Fruit fly (Drosophila melanogaster) whole organism, embryonic: ENCODE results near the gene Arp8.

Experiments used
- Atf6 ChIP-seq: fragments of 200-800 bp; sonication (Bioruptor generic); IDR thresholded peaks from 2 replicates; pipeline ENCODE4 v1.3.6; 2022; ENCODE audit warnings: missing biosample characterization, missing genetic modification characterization
- B-H2 ChIP-seq: fragments of 200-800 bp; sonication (Bioruptor generic); optimal IDR thresholded peaks from 2 replicates; lab custom pipeline; 2018; ENCODE audit warnings: missing biosample characterization, mild to moderate bottlenecking, missing genetic modification characterization
- CG11696 ChIP-seq: fragments of 200-800 bp; sonication (Bioruptor generic); IDR thresholded peaks from 2 replicates; pipeline ENCODE4 v1.3.6; 2022; ENCODE audit warnings: missing biosample characterization, missing genetic modification characterization
- CG14441 ChIP-seq: fragments of 200-800 bp; sonication (Bioruptor generic); IDR thresholded peaks from 2 replicates; pipeline ENCODE4 v1.3.6; 2022; ENCODE audit warnings: missing biosample characterization, missing genetic modification characterization
- CG15479 ChIP-seq: fragments of 200-800 bp; sonication (Bioruptor generic); optimal IDR thresholded peaks from 3 replicates; lab custom pipeline; 2019; ENCODE audit warnings: missing biosample characterization, mild to moderate bottlenecking, missing genetic modification characterization, moderate library complexity
- CG16863 ChIP-seq: fragments of 200-800 bp; sonication (Bioruptor generic); optimal IDR thresholded peaks from 3 replicates; lab custom pipeline; 2016; ENCODE audit warnings: missing biosample characterization, missing genetic modification characterization
- CG17829 ChIP-seq: fragments of 200-800 bp; optimal IDR thresholded peaks from 2 replicates; lab custom pipeline; 2019; ENCODE audit warnings: missing biosample characterization, mild to moderate bottlenecking, missing genetic modification characterization, moderate library complexity
- CG17912 ChIP-seq: fragments of 200-800 bp; sonication (Bioruptor generic); optimal IDR thresholded peaks from 2 replicates; lab custom pipeline; 2018; ENCODE audit warnings: missing biosample characterization, mild to moderate bottlenecking, missing genetic modification characterization
- CG18011 ChIP-seq: fragments of 200-800 bp; sonication (Bioruptor generic); optimal IDR thresholded peaks from 2 replicates; lab custom pipeline; 2017; ENCODE audit warnings: missing biosample characterization, missing genetic modification characterization, mild to moderate bottlenecking, moderate library complexity, missing genotype
- CG1832 ChIP-seq: fragments of 200-800 bp; sonication (Bioruptor generic); optimal IDR thresholded peaks from 2 replicates; lab custom pipeline; 2017; ENCODE audit warnings: missing biosample characterization, mild to moderate bottlenecking, missing genetic modification characterization, inconsistent platforms
- CG2678 ChIP-seq: fragments of 200-800 bp; sonication (Bioruptor generic); optimal IDR thresholded peaks from 3 replicates; lab custom pipeline; 2019; ENCODE audit warnings: missing biosample characterization, mild to moderate bottlenecking, missing genetic modification characterization, moderate library complexity
- CG30431 ChIP-seq: fragments of 200-800 bp; sonication (Bioruptor generic); optimal IDR thresholded peaks from 2 replicates; lab custom pipeline; 2017; ENCODE audit warnings: missing biosample characterization, missing genetic modification characterization
- CG31388 ChIP-seq: fragments of 200-800 bp; sonication (Bioruptor generic); optimal IDR thresholded peaks from 2 replicates; lab custom pipeline; 2016; ENCODE audit warnings: missing biosample characterization, missing genetic modification characterization
- CG3847 ChIP-seq: fragments of 200-800 bp; sonication (Bioruptor generic); IDR thresholded peaks from 2 replicates; pipeline ENCODE4 v1.3.6; 2022; ENCODE audit warnings: missing biosample characterization, missing genetic modification characterization
- CG4360 ChIP-seq: fragments of 200-800 bp; sonication (Bioruptor generic); IDR thresholded peaks from 2 replicates; pipeline ENCODE4 v1.3.6; 2022; ENCODE audit warnings: missing biosample characterization, missing genetic modification characterization
- CG4820 ChIP-seq: fragments of 200-800 bp; sonication (Bioruptor generic); optimal IDR thresholded peaks from 3 replicates; lab custom pipeline; 2016; ENCODE audit warnings: missing biosample characterization, missing genetic modification characterization
- CG4854 ChIP-seq: fragments of 200-800 bp; sonication (Bioruptor generic); optimal IDR thresholded peaks from 2 replicates; lab custom pipeline; 2016; ENCODE audit warnings: missing biosample characterization, missing genetic modification characterization, inconsistent platforms
- CG5245 ChIP-seq: fragments of 200-800 bp; sonication (Bioruptor generic); optimal IDR thresholded peaks from 3 replicates; lab custom pipeline; 2016; ENCODE audit warnings: missing biosample characterization, missing genetic modification characterization
- CG6683 ChIP-seq: fragments of 200-800 bp; sonication (Bioruptor generic); optimal IDR thresholded peaks from 2 replicates; lab custom pipeline; 2017; ENCODE audit warnings: missing biosample characterization, mild to moderate bottlenecking, missing genetic modification characterization, missing genetic modification reagents
- CG6689 ChIP-seq: fragments of 200-800 bp; sonication (Bioruptor generic); IDR thresholded peaks from 2 replicates; pipeline ENCODE4 v1.3.6; 2022; ENCODE audit warnings: missing biosample characterization, missing genetic modification characterization
- CG6854 ChIP-seq: fragments of 200-800 bp; sonication (Bioruptor generic); optimal IDR thresholded peaks from 3 replicates; lab custom pipeline; 2017; ENCODE audit warnings: missing biosample characterization, mild to moderate bottlenecking, missing genetic modification characterization
- CG7271 ChIP-seq: fragments of 200-800 bp; sonication (Bioruptor generic); optimal IDR thresholded peaks from 2 replicates; lab custom pipeline; 2018; ENCODE audit warnings: missing biosample characterization, mild to moderate bottlenecking, missing genetic modification characterization, moderate library complexity
- CG7786 ChIP-seq: fragments of 200-800 bp; sonication (Bioruptor generic); optimal IDR thresholded peaks from 2 replicates; lab custom pipeline; 2016; ENCODE audit warnings: missing biosample characterization, missing genetic modification characterization
- CHES-1-like ChIP-seq: fragments of 200-800 bp; sonication (Bioruptor generic); optimal IDR thresholded peaks from 2 replicates; lab custom pipeline; 2016; ENCODE audit warnings: missing biosample characterization, missing genetic modification characterization
- CTCF ChIP-seq: fragments of 200-800 bp; sonication (Bioruptor generic); optimal IDR thresholded peaks from 2 replicates; lab custom pipeline; 2017; ENCODE audit warnings: missing biosample characterization, mild to moderate bottlenecking, missing genetic modification characterization, moderate library complexity
- CrebB ChIP-seq: fragments of 200-800 bp; sonication (Bioruptor generic); optimal IDR thresholded peaks from 3 replicates; lab custom pipeline; 2018; ENCODE audit warnings: missing biosample characterization, mild to moderate bottlenecking, missing genetic modification characterization
- D19A ChIP-seq: fragments of 200-800 bp; optimal IDR thresholded peaks from 3 replicates; lab custom pipeline; 2019; ENCODE audit warnings: missing biosample characterization, mild to moderate bottlenecking, missing genetic modification characterization, moderate library complexity
- Hmx ChIP-seq: fragments of 200-800 bp; sonication (Bioruptor generic); optimal IDR thresholded peaks from 2 replicates; lab custom pipeline; 2016; ENCODE audit warnings: missing biosample characterization, missing genetic modification characterization
- Hr3 ChIP-seq: fragments of 200-800 bp; sonication (Bioruptor generic); optimal IDR thresholded peaks from 3 replicates; lab custom pipeline; 2016; ENCODE audit warnings: missing biosample characterization, missing genetic modification characterization
- Hr39 ChIP-seq: fragments of >200 bp; optimal IDR thresholded peaks from 2 replicates; lab custom pipeline; 2017
- Myb ChIP-seq: fragments of 200-800 bp; sonication (Bioruptor generic); optimal IDR thresholded peaks from 2 replicates; lab custom pipeline; 2016; ENCODE audit warnings: missing biosample characterization, missing genetic modification characterization
- Nf-YB ChIP-seq: fragments of 200-800 bp; sonication (Bioruptor generic); optimal IDR thresholded peaks from 3 replicates; lab custom pipeline; 2019; ENCODE audit warnings: missing biosample characterization, mild to moderate bottlenecking, missing genetic modification characterization, moderate library complexity
- Oli ChIP-seq: fragments of 200-800 bp; sonication (Bioruptor generic); optimal IDR thresholded peaks from 2 replicates; lab custom pipeline; 2018; ENCODE audit warnings: missing biosample characterization, mild to moderate bottlenecking, missing genetic modification characterization, moderate library complexity
- PHDP ChIP-seq: fragments of 200-800 bp; sonication (Bioruptor generic); optimal IDR thresholded peaks from 3 replicates; lab custom pipeline; 2018; ENCODE audit warnings: missing biosample characterization, mild to moderate bottlenecking, missing genetic modification characterization, moderate library complexity
- Ssrp ChIP-seq: fragments of 200-800 bp; sonication (Bioruptor generic); optimal IDR thresholded peaks from 2 replicates; lab custom pipeline; 2018; ENCODE audit warnings: missing biosample characterization, mild to moderate bottlenecking, missing genetic modification characterization, moderate library complexity
- ab ChIP-seq: fragments of 200-800 bp; sonication (Bioruptor generic); optimal IDR thresholded peaks from 2 replicates; lab custom pipeline; 2016; ENCODE audit warnings: missing biosample characterization, missing genetic modification characterization
- ac ChIP-seq: fragments of 200-800 bp; sonication (Bioruptor generic); optimal IDR thresholded peaks from 3 replicates; lab custom pipeline; 2017; ENCODE audit warnings: missing biosample characterization, mild to moderate bottlenecking, missing genetic modification characterization
- ash1 ChIP-seq: fragments of 200-800 bp; sonication (Bioruptor generic); optimal IDR thresholded peaks from 2 replicates; lab custom pipeline; 2018; ENCODE audit warnings: missing biosample characterization, mild to moderate bottlenecking, missing genetic modification characterization
- bowl ChIP-seq: fragments of 200-800 bp; sonication (Bioruptor generic); IDR thresholded peaks from 2 replicates; pipeline ENCODE4 v1.3.6; 2022; ENCODE audit warnings: missing biosample characterization, missing genetic modification characterization
- croc ChIP-seq: fragments of 200-800 bp; sonication (Bioruptor generic); conservative IDR thresholded peaks from 3 replicates; pipeline ENCODE4 v1.3.6; 2022; ENCODE audit warnings: missing biosample characterization, missing genetic modification characterization
- cwo ChIP-seq: fragments of 200-800 bp; sonication (Bioruptor generic); optimal IDR thresholded peaks from 3 replicates; lab custom pipeline; 2017; ENCODE audit warnings: missing biosample characterization, missing genetic modification characterization, mild to moderate bottlenecking, moderate library complexity, missing genetic modification reagents
- dimm ChIP-seq: fragments of 200-800 bp; sonication (Bioruptor generic); IDR thresholded peaks from 2 replicates; pipeline ENCODE4 v1.3.6; 2022; ENCODE audit warnings: missing biosample characterization, missing genetic modification characterization
- fd96Cb ChIP-seq: fragments of 200-800 bp; sonication (Bioruptor generic); optimal IDR thresholded peaks from 2 replicates; lab custom pipeline; 2018; ENCODE audit warnings: missing biosample characterization, mild to moderate bottlenecking, missing genetic modification characterization, moderate library complexity
- grn ChIP-seq: fragments of 200-800 bp; sonication (Bioruptor generic); optimal IDR thresholded peaks from 3 replicates; lab custom pipeline; 2017; ENCODE audit warnings: missing biosample characterization, missing genetic modification characterization
- hkb ChIP-seq, 2 experiments: fragments of 200-800 bp in 1 of 2; fragments of >200 bp in 1 of 2; sonication (Bioruptor generic) in 1 of 2; IDR thresholded peaks in 1 of 2; optimal IDR thresholded peaks in 1 of 2; 2 replicates each; pipeline versions ENCODE4 v1.3.6 to Lab custom; 2017 to 2022; ENCODE audit warnings: missing biosample characterization in 1 of 2, missing genetic modification characterization in 1 of 2
- hth ChIP-seq: fragments of >200 bp; optimal IDR thresholded peaks from 2 replicates; lab custom pipeline; 2017; ENCODE audit warnings: inconsistent platforms
- odd ChIP-seq: fragments of 200-800 bp; sonication (Bioruptor generic); optimal IDR thresholded peaks from 2 replicates; lab custom pipeline; 2017; ENCODE audit warnings: missing biosample characterization, mild to moderate bottlenecking, missing genetic modification characterization
- phol ChIP-seq: fragments of 200-800 bp; sonication (Bioruptor generic); optimal IDR thresholded peaks from 3 replicates; lab custom pipeline; 2018; ENCODE audit warnings: missing biosample characterization, mild to moderate bottlenecking, missing genetic modification characterization, moderate library complexity
- slp2 ChIP-seq: fragments of 200-800 bp; sonication (Bioruptor generic); optimal IDR thresholded peaks from 2 replicates; lab custom pipeline; 2016; ENCODE audit warnings: missing biosample characterization, missing genetic modification characterization
- tll ChIP-seq, 2 experiments: fragments of 200-800 bp in 1 of 2; fragments of >200 bp in 1 of 2; sonication (Bioruptor generic) in 1 of 2; optimal IDR thresholded peaks; 2 replicates each; lab custom pipeline; 2017 to 2019; ENCODE audit warnings: missing biosample characterization in 2 of 2, missing genetic modification characterization in 2 of 2, mild to moderate bottlenecking in 1 of 2, moderate library complexity in 1 of 2
- unc-4 ChIP-seq: fragments of 200-800 bp; sonication (Bioruptor generic); IDR thresholded peaks from 2 replicates; pipeline ENCODE4 v1.3.6; 2022; ENCODE audit warnings: missing biosample characterization, missing genetic modification characterization; ENCODE audit not compliant: partially characterized antibody
- vfl ChIP-seq: fragments of 200-800 bp; sonication (Bioruptor generic); optimal IDR thresholded peaks from 2 replicates; lab custom pipeline; 2016; ENCODE audit warnings: missing biosample characterization, missing genetic modification characterization
- wor ChIP-seq: fragments of 200-800 bp; sonication (Bioruptor generic); IDR thresholded peaks from 2 replicates; pipeline ENCODE4 v1.3.6; 2022; ENCODE audit warnings: missing biosample characterization, missing genetic modification characterization

Arp8 gene

dm6 chrX:17820252-17820651, 40.3 kb downstream of the Arp8 start (continued):
- no peak for TF ChIP-seq slp2
- no peak; the same call in 2 of the 3 replicates for TF ChIP-seq croc (GFP tag; lab: Robert Waterston, UW)
- no peak for TF ChIP-seq CG7786
- no peak for TF ChIP-seq fd96Cb
- TF ChIP-seq CG17829, result peak; percentile 36
- TF ChIP-seq ab (GFP tag; lab: Kevin White, UChicago), result no peak
- TF ChIP-seq CG6683 (GFP tag; lab: Kevin White, UChicago), result no peak
- no peak for TF ChIP-seq CG4854 (GFP tag; lab: Kevin White, UChicago)
- TF ChIP-seq D19A, result no peak
- TF ChIP-seq CG14441 (GFP tag; lab: Robert Waterston, UW), result no peak
- TF ChIP-seq ac, result no peak
- no peak for TF ChIP-seq Hmx
- no peak for TF ChIP-seq CG7271 (tag; lab: Kevin White, UChicago)
- TF ChIP-seq ash1 (GFP tag; lab: Kevin White, UChicago), result no peak
- no peak for TF ChIP-seq wor (GFP tag; lab: Robert Waterston, UW)
- peak; percentile 27 for TF ChIP-seq CG5245 (GFP tag; lab: Kevin White, UChicago)
- TF ChIP-seq PHDP (tag; lab: Kevin White, UChicago), result no peak
- no peak for TF ChIP-seq CG16863 (GFP tag; lab: Kevin White, UChicago)
- TF ChIP-seq CG2678 (tag; lab: Kevin White, UChicago), result peak; percentile 25
- peak; percentile 98 for TF ChIP-seq CTCF (GFP tag; lab: Kevin White, UChicago)
- peak; percentile 30 for TF ChIP-seq CG3847
- no peak for TF ChIP-seq CG31388
- TF ChIP-seq Atf6, result no peak
- no peak for TF ChIP-seq bowl (GFP tag; lab: Robert Waterston, UW)
- TF ChIP-seq CHES-1-like (GFP tag; lab: Kevin White, UChicago), result no peak
- TF ChIP-seq Hr39 (lab: Kevin White, UChicago), result no peak
- no peak for TF ChIP-seq CrebB
- TF ChIP-seq cwo, result no peak
- TF ChIP-seq hkb (optimal IDR thresholded peaks at IDR 0.05; lab: Kevin White, UChicago), result no peak
- TF ChIP-seq hkb (GFP tag; IDR thresholded peaks at IDR 0.05; lab: Robert Waterston, UW), result no peak
- peak; percentile 22 for TF ChIP-seq CG4820 (GFP tag; lab: Kevin White, UChicago)
- no peak for TF ChIP-seq Nf-YB (GFP tag; lab: Kevin White, UChicago)
- peak; percentile 31 for TF ChIP-seq Myb (GFP tag; lab: Kevin White, UChicago)
- no peak for TF ChIP-seq Oli (tag; lab: Kevin White, UChicago)
- no peak for TF ChIP-seq CG4360 (GFP tag; lab: Robert Waterston, UW)
- no peak for TF ChIP-seq CG1832 (GFP tag; lab: Kevin White, UChicago)
- peak; percentile 21 for TF ChIP-seq CG17912 (GFP tag; lab: Kevin White, UChicago)
- no peak for TF ChIP-seq CG15479 (GFP tag; lab: Kevin White, UChicago)
- no peak for TF ChIP-seq CG18011 (GFP tag; lab: Kevin White, UChicago)
- TF ChIP-seq vfl (GFP tag; lab: Kevin White, UChicago), result no peak
- TF ChIP-seq unc-4 (GFP tag; lab: Robert Waterston, UW), result no peak
- peak; percentile 19 for TF ChIP-seq Hr3 (GFP tag; lab: Kevin White, UChicago)
- TF ChIP-seq hth (lab: Kevin White, UChicago), result no peak
- TF ChIP-seq tll (GFP tag; optimal IDR thresholded peaks at IDR 0.05; lab: Kevin White, UChicago), result no peak
- TF ChIP-seq Ssrp (tag; lab: Kevin White, UChicago), result no peak
- no peak for TF ChIP-seq CG30431 (GFP tag; lab: Kevin White, UChicago)
- no peak for TF ChIP-seq CG11696 (GFP tag; lab: Robert Waterston, UW)
- TF ChIP-seq B-H2 (GFP tag; lab: Kevin White, UChicago), result no peak
- no peak for TF ChIP-seq CG6689 (GFP tag; lab: Robert Waterston, UW)
- TF ChIP-seq dimm (GFP tag; lab: Robert Waterston, UW), result no peak
- TF ChIP-seq grn (GFP tag; lab: Kevin White, UChicago), result no peak
- TF ChIP-seq CG6854, result no peak
- TF ChIP-seq phol (tag; lab: Kevin White, UChicago), result peak; percentile 24
- no peak for TF ChIP-seq odd (GFP tag; lab: Kevin White, UChicago)
